Worm (Caenorhabditis elegans): Measurements from ENCODE around the gene Y53G8AL.1.

DNA sequence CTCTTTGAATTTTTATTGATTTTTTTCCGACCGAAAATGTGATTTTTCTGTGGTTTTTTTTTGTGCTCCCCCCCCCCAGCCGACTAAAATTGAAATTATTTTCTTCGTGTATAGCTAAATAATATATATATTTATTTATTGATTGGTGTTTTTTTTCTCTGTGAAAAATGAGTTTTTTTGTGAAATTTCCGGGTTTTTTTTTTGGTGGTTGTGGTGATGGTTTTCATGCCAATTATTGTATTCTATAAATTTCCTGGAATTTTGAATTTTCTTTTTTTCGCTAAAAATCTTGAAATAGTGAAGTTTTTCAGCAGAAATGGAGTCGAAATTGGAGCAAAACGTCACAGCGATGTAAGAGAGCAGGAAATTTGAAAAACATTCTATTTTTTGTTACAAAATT lies 49.5 kb upstream of the Y53G8AL.1 start, which contains the start of gene lmtr-5:
- TF ChIP-seq ces-1 (GFP tag; optimal IDR thresholded peaks at IDR 0.05) (no peak), snpc-4 (tag; optimal IDR thresholded peaks at IDR 0.05) (no peak), nhr-28 (tag; optimal IDR thresholded peaks at IDR 0.05) (no peak), lin-13 (tag; optimal IDR thresholded peaks at IDR 0.05) (no peak), ztf-11 (tag; optimal IDR thresholded peaks at IDR 0.05) (no peak), nhr-12 (tag; optimal IDR thresholded peaks at IDR 0.05) (no peak), lsy-2 (tag; optimal IDR thresholded peaks at IDR 0.05) (no peak), pha-4 (tag; optimal IDR thresholded peaks at IDR 0.05) (no peak)
